Worm (Caenorhabditis elegans) whole organism, dauer: ENCODE data around the gene srd-4.

Source experiments
- unc-62 ChIP-seq: sonication (generic microtip); optimal IDR thresholded peaks from 2 replicates; lab custom pipeline; 2017; ENCODE audit warnings: missing biosample characterization, missing genetic modification reagents, missing genetic modification characterization

The srd-4 gene

DNA sequence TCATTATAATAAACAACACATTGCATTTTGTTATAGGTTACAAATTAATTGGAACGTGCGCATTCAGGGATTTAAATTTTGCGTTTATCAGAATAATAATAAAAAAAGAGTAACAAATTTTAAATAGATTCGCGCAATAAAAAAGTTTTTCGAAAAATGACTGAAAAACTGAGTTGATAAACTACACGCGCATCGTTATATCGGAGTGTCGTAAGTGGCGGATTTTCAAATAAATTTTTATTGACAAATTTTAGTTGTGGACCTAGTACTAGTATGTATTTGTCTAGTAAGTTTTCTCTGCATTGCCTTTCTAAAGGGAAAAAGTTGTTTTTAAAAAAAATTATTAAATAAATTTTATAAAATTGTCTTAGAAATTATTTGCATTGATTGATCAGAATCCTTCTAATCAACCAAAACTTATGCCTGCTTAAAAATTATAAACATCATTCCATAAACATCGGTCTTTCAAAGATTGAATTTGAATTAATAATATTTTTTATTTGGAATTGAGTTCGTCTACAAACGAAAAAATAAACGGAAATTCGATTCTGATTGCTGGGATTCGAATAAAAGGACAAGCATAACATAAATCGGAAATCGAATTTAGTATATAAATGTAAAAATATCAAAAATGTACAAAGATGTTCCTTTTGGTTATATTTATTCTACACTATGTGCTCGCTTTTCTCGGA is at the start of gene srd-4:
srd-4 (plus strand) TSS at position 642 of the 692 bp plus-strand sequence.
- TF ChIP-seq unc-62 (GFP tag; lab: Kevin White, UChicago), result no peak

DNA sequence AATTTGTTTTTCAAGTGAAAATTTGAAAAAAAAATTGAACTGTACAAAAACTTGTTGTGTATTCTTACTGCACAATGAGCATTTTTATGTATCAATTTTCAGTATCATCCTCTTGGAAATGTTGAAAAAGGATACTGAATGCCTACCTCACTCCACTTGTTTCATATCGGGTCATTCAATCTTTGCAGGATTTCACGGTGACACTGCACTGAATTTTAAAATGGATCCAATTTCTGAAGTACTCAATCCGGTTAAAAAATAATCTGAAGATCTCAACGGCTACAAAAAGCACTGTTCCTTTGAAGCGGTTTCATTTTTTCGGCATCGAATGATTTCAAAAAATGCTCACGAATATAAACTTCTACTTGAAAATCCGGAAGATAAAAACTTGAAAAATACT is 46.8 kb upstream of the srd-4 start:
- no peak for TF ChIP-seq unc-62 (GFP tag; lab: Kevin White, UChicago)

DNA sequence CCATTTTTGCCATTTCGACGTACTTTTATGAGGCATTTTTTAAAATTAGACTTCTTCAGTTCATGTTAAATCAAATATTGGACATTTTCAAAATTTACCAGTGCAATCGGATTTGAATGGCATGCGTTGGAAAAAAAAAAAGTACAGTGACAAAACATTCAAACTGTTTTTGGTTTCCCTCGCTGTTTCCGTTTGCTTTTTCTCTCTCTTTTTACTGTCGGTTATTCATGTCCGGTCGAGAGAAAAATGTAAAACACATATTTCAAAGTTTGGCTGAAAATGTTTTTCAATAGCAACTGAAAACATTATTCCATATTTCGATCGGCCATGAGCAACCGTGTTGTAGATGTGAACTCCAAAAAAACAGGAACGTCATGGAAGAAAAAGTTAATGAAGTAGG is 44.1 kb upstream of the srd-4 start, which contains the start of gene C27A7.3:
C27A7.3 (plus strand) TSS at position 301 of the 400 bp plus-strand sequence.
- TF ChIP-seq unc-62 (GFP tag; lab: Kevin White, UChicago), result no peak

DNA sequence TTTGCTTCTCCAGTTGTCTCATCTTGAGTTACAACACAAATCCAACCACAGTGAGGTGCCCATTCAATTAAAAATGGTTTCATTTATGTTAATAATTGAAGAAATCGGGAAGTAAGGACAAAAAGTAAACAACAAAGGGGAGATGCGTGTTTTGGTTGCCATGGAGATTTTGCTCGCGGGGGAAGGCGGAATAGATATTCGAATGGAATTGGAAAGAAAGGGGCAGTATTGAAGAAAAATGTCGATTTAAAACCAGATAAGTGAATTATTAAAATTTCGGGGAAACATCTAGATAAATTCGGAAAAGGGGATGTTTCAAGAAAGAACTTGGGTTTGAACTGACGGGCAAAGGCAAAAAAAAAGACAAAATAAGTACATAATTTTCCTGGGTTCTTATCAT is 34.1 kb upstream of the srd-4 start, which contains the start of gene che-11:
che-11 (minus strand) TSS at position 101 of the 400 bp plus-strand sequence.
- TF ChIP-seq unc-62 (GFP tag; lab: Kevin White, UChicago), result no peak

DNA sequence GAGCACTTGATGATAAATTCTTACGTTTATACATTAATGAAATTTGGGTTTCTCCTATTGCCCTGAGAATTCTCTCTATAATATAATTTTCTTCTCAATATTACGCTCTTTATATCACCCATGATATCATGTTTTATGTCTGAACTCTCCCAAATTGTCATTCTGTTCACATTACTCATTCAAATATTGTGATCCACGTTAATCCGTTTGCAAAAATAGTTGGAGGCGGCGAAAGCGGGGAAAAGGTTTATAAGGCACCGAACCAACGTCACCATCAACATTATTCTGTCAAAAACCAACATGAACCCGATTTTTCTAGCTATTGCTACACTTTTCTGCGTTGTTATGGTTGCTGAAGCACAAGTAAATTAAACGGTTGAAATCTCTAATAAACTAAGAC is 31.9 kb upstream of the srd-4 start, which contains the start of gene C27A7.8:
C27A7.8 (plus strand) TSS at position 301 of the 400 bp plus-strand sequence.
- no peak for TF ChIP-seq unc-62 (GFP tag; lab: Kevin White, UChicago)

DNA sequence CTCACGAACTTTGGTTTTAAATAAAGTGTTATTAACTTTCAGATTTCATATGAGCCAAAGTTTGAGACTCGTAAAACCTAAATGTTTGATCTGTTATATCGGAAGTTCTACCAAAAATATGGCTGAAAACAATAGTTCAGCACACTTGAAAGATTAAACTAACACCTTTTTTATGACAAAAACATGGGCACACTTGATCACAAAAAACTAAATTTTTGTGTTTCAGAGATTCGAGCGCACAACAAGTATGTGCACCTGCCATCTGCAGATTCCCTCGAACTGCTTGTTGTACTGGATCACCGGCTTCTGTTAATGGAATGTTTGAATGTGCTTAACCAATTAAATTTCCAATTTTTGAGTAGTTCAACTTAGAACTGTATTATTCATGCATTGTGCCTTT is 31.0 kb upstream of the srd-4 start:
- no peak for TF ChIP-seq unc-62 (GFP tag; lab: Kevin White, UChicago)

DNA sequence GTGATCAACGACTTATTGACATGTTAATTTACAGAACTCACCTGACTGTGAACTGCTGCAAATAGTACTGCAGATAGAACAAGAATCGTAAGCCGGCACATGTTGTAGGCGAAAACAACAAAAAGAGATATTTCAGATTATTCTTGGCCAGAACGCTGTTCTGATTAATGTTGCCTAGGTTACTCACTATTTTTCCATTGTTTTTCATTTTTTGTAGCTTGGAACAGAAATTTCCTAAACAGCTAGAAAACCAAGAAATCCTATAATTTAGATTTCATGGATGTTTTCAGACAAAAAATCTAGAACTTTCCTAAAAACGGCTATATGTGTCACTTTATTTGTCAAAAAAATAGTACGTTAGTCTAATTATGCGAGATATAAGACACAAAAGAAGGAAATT is 30.2 kb upstream of the srd-4 start, which contains the start of gene C27A7.9:
C27A7.9 (minus strand) TSS at position 101 of the 400 bp plus-strand sequence.
- no peak for TF ChIP-seq unc-62 (GFP tag; lab: Kevin White, UChicago)

DNA sequence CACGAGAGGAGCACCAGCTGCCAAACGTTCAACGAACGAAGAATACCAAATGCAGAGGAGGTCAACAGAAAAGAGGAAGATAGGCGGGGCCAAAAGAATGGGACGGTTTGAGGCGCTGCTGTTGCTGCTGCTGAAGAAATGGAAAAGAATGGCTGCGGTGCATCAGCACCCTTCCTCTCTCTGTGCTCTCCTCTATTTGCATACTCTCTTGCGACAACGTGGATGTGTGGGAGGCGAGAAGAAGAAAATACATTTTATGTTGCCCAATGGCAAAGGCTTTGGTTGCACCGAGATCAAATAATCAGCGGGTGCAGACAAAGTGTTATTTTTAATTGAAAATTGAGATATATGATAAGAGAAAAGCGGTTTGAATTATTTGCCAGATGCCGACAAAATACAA is 26.4 kb upstream of the srd-4 start:
- no peak for TF ChIP-seq unc-62 (GFP tag; lab: Kevin White, UChicago)

DNA sequence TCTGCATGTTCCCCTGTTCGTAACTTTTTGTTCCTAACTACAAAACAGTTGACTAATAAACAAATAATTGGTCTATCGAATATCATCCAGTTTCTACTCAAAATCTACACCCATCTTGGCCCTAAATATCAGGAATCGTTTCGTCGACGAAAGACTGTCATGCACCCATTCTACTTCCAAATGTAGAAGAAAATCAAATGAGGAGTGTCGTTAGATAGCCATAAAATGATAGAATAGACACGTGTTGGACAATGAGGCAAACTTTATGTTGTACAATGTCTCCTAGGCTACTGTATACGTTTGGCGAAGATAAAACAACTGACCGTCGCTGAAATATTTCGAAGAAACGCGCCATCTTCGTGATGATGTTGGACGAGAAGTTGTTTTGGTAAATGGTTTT is 24.8 kb upstream of the srd-4 start:
- TF ChIP-seq unc-62 (GFP tag; lab: Kevin White, UChicago), result no peak

DNA sequence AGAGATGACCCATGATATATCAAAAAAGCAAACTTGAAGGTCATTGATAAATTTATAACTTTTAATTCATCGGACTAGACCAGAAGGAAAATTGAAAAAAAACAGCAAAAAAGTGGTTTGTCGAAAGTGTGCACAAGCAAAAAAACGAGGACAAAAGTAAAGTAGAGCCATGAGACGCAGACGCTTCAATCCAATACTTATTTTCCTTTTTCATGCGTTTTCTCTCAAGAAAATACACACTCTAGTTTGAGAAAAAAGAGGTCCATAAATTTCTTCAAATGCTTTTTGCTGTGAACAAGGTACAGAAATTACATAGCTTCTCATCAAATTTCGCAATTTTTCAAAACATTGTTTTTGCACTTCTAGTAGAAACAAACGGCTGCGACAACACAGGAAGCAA is 23.6 kb upstream of the srd-4 start:
- TF ChIP-seq unc-62 (GFP tag; lab: Kevin White, UChicago), result no peak

DNA sequence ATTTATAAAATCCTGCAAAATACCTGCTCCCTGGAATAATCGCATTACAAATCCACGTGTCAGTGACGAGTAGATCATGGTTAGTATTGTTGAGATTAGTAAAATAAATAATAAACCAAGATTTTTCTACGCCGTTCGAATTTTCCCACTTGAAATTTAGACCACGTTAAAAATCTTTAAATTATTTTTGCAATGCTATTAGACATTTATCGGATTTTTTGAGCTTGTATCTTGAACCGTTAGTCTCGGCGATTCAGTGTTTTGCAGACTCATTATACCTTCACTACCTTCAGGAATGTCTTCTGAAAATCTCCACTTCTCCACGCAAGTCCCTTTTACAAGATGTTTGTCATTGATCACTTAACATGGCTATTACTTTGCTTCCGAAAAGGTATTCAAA is 22.5 kb upstream of the srd-4 start, which contains the start of gene C27A7.5:
C27A7.5 (minus strand) TSS at position 101 of the 400 bp plus-strand sequence.
- no peak for TF ChIP-seq unc-62 (GFP tag; lab: Kevin White, UChicago)

DNA sequence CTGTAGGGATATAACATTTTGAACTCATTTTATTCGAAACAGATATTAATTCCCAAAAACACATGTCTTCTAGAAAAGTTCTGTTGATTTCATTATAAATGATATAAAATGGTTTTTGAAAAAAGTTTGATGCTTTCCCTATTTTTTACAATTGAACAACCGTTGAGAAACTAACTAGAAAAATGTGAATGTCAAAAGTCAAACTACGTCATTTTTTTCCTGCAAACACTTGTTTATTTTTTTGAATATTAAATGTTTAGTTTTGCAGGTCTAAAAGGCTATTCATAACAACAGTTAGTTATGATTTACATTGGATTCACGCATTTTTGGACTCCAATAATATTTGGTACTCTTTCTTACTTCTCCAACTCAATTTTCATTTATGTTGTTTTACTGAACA is 21.8 kb upstream of the srd-4 start, which contains the start of gene srj-4:
srj-4 (plus strand) TSS at position 301 of the 400 bp plus-strand sequence.
- no peak for TF ChIP-seq unc-62 (GFP tag; lab: Kevin White, UChicago)

DNA sequence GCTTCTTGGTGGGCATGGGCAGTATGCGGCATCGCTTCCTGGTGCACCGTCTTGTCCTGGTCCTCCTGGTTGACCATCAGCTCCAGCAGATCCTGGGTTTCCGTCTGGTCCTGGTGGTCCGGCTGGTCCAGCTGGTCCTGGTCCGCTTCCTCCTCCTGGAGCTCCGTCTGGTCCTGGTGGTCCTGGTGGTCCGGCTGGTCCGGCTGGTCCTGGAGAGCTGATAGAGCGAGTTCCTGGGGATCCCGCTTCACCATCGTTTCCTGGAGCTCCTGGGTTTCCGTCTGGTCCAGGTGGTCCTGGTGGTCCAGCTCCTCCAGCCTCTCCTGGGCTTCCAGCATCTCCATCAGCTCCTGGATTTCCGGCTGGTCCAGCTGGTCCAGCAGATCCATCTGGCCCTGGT is 17.7 kb upstream of the srd-4 start:
- TF ChIP-seq unc-62 (GFP tag; lab: Kevin White, UChicago), result no peak

DNA sequence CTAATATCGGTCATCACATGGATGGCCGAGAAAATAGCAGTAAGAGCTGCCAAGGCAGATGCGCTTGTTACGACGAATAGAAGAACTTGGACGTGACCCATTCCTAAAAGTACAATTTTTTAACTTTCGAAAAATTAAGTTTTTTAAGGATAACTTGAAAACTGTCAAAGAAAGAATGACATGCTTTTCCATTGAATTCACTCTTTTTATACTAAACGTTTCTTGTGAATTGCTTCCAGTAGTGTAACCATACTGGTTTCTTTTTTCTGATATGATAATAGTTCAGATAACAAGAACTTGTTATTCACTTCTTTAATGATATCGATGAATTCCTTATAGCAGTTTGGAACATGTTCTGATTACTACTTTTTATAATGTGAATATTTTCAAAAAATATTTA is 17.1 kb upstream of the srd-4 start, which contains the start of gene col-37:
col-37 (minus strand) TSS at position 101 of the 400 bp plus-strand sequence.
- no peak for TF ChIP-seq unc-62 (GFP tag; lab: Kevin White, UChicago)

DNA sequence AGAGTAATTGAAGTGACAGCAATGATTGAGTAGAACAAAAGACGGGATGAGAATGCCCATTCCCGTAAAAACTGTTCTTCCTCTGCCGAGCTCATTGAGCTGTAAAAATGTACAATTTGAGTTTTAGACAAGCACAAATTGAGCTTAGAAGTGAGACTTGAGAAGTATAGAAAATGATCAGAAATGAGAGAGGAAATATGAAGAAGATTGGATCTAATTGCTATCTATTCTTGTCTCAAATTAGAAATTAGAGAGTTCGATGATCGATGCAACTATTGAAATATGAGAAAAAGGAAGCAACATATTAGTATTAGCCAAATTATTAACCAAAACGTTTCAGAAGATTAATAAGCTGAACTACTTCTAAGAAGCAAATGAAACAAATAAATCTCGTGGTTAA is 14.6 kb upstream of the srd-4 start, which contains the start of gene ZK863.1:
ZK863.1 (minus strand) TSS at position 101 of the 400 bp plus-strand sequence.
- TF ChIP-seq unc-62 (GFP tag; lab: Kevin White, UChicago), result no peak

DNA sequence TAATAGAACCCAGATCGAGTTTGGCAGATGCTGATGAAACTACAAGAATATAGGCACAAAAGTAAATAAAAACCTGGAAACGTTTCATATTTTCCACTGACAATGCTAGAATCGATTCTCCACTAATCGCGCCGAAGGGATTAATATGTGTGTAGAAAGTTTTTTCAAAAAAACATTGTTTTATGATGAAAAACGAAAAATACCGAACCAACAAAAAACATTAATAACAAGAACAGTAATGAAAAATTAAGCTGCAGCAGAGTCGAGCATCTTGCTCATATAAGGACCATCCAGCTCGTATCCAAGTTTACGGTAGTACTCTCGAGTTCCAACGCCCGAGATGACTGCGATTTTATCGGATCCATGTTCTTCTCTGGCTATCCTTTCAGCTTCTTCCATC is 5.4 kb upstream of the srd-4 start, which contains the start of gene clec-224:
clec-224 (minus strand) TSS at position 101 of the 400 bp plus-strand sequence.
- TF ChIP-seq unc-62 (GFP tag; lab: Kevin White, UChicago), result no peak

DNA sequence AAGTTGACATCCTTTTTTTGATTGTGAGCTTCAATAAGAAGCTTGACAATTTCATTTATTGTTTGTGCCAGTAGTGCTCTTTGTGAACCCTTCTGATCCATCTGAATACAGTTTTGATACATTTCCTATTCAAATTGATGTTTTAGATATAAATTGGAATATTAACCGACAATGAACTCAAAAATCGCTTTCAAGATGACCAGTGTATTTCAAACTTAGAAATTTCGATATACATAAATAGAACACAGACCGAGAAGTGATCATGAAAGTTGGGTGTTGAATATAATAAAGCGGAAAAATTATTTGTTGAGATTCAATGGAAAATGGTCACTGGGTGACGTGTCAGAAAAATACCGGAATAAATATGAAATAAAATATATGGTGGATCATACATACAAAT is 3.4 kb upstream of the srd-4 start, which contains the start of gene elpc-3:
elpc-3 (minus strand) TSS at position 101 of the 400 bp plus-strand sequence.
- no peak for TF ChIP-seq unc-62 (GFP tag; lab: Kevin White, UChicago)
